Fruit fly (Drosophila melanogaster) whole organism, embryonic: ENCODE results near the gene CG10651.
A peak's percentile ranks its signal among the peaks of the same experiment; 100 is the strongest.

Source experiments
- Adf1 ChIP-seq: fragments of 200-800 bp; sonication (Bioruptor generic); IDR thresholded peaks from 2 replicates; pipeline ENCODE4 v1.3.6; 2022; ENCODE audit warnings: missing biosample characterization, missing genetic modification characterization
- B-H1 ChIP-seq: fragments of 200-800 bp; sonication (Bioruptor generic); IDR thresholded peaks from 3 replicates; pipeline ENCODE4 v1.3.6; 2022; ENCODE audit warnings: missing biosample characterization, missing genetic modification characterization
- B-H2 ChIP-seq: fragments of 200-800 bp; sonication (Bioruptor generic); optimal IDR thresholded peaks from 2 replicates; lab custom pipeline; 2018; ENCODE audit warnings: missing biosample characterization, mild to moderate bottlenecking, missing genetic modification characterization
- Blimp-1 ChIP-seq: fragments of 200-800 bp; sonication (Bioruptor generic); optimal IDR thresholded peaks from 3 replicates; lab custom pipeline; 2018; ENCODE audit warnings: missing biosample characterization, missing genetic modification characterization, mild to moderate bottlenecking, moderate library complexity, missing genetic modification reagents
- Bteb2 ChIP-seq: fragments of 200-800 bp; sonication (Bioruptor generic); optimal IDR thresholded peaks from 2 replicates; lab custom pipeline; 2016; ENCODE audit warnings: missing biosample characterization, missing genetic modification characterization
- CG10654 ChIP-seq: fragments of 200-800 bp; sonication (Bioruptor generic); optimal IDR thresholded peaks from 2 replicates; lab custom pipeline; 2016; ENCODE audit warnings: missing biosample characterization, missing genetic modification characterization
- CG11398 ChIP-seq: fragments of 200-800 bp; sonication (Bioruptor generic); optimal IDR thresholded peaks from 2 replicates; lab custom pipeline; 2016; ENCODE audit warnings: missing biosample characterization, missing genetic modification characterization
- CG11504 ChIP-seq: fragments of 200-800 bp; sonication (Bioruptor generic); optimal IDR thresholded peaks from 3 replicates; lab custom pipeline; 2019; ENCODE audit warnings: missing biosample characterization, mild to moderate bottlenecking, missing genetic modification characterization, moderate library complexity
- CG11696 ChIP-seq: fragments of 200-800 bp; sonication (Bioruptor generic); IDR thresholded peaks from 2 replicates; pipeline ENCODE4 v1.3.6; 2022; ENCODE audit warnings: missing biosample characterization, missing genetic modification characterization
- CG12104 ChIP-seq: fragments of 200-800 bp; sonication (Bioruptor generic); optimal IDR thresholded peaks from 3 replicates; lab custom pipeline; 2016; ENCODE audit warnings: missing biosample characterization, missing genetic modification characterization
- CG15011 ChIP-seq: fragments of 200-800 bp; sonication (Bioruptor generic); optimal IDR thresholded peaks from 3 replicates; lab custom pipeline; 2018; ENCODE audit warnings: missing biosample characterization, mild to moderate bottlenecking, missing genetic modification characterization
- CG15514 ChIP-seq: fragments of 200-800 bp; sonication (Bioruptor generic); optimal IDR thresholded peaks from 3 replicates; lab custom pipeline; 2017; ENCODE audit warnings: missing biosample characterization, missing genetic modification characterization, mild to moderate bottlenecking, moderate library complexity, missing genetic modification reagents
- CG16815 ChIP-seq: fragments of 200-800 bp; sonication (Bioruptor generic); optimal IDR thresholded peaks from 3 replicates; lab custom pipeline; 2017; ENCODE audit warnings: missing biosample characterization, mild to moderate bottlenecking, missing genetic modification characterization
- CG2712 ChIP-seq: fragments of 200-800 bp; optimal IDR thresholded peaks from 3 replicates; lab custom pipeline; 2019; ENCODE audit warnings: missing biosample characterization, mild to moderate bottlenecking, missing genetic modification characterization, moderate library complexity
- CG32767 ChIP-seq: fragments of 200-800 bp; sonication (Bioruptor generic); IDR thresholded peaks from 2 replicates; pipeline ENCODE4 v1.3.6; 2022; ENCODE audit warnings: missing biosample characterization, missing genetic modification characterization
- CG33557 ChIP-seq: fragments of 200-800 bp; sonication (Bioruptor generic); optimal IDR thresholded peaks from 2 replicates; lab custom pipeline; 2019; ENCODE audit warnings: missing biosample characterization, mild to moderate bottlenecking, missing genetic modification characterization, moderate library complexity
- CG4282 ChIP-seq: fragments of 200-800 bp; sonication (Bioruptor generic); optimal IDR thresholded peaks from 2 replicates; lab custom pipeline; 2016; ENCODE audit warnings: missing biosample characterization, missing genetic modification characterization
- CG4424 ChIP-seq: fragments of 200-800 bp; sonication (Bioruptor generic); optimal IDR thresholded peaks from 3 replicates; lab custom pipeline; 2016; ENCODE audit warnings: missing biosample characterization, missing genetic modification characterization
- CG4707 ChIP-seq: fragments of 200-800 bp; sonication (Bioruptor generic); optimal IDR thresholded peaks from 2 replicates; lab custom pipeline; 2018; ENCODE audit warnings: missing biosample characterization, mild to moderate bottlenecking, missing genetic modification characterization, moderate library complexity
- CTCF ChIP-seq: fragments of 200-800 bp; sonication (Bioruptor generic); optimal IDR thresholded peaks from 2 replicates; lab custom pipeline; 2017; ENCODE audit warnings: missing biosample characterization, mild to moderate bottlenecking, missing genetic modification characterization, moderate library complexity
- Deaf1 ChIP-seq: fragments of 200-800 bp; optimal IDR thresholded peaks from 3 replicates; lab custom pipeline; 2019; ENCODE audit warnings: missing biosample characterization, mild to moderate bottlenecking, missing genetic modification characterization, moderate library complexity
- Dip3 ChIP-seq: fragments of 200-800 bp; sonication (Bioruptor generic); optimal IDR thresholded peaks from 3 replicates; lab custom pipeline; 2016; ENCODE audit warnings: missing biosample characterization, missing genetic modification characterization
- Doc3 ChIP-seq: fragments of 200-800 bp; sonication (Bioruptor generic); IDR thresholded peaks from 3 replicates; pipeline ENCODE4 v1.3.6; 2022; ENCODE audit warnings: missing biosample characterization, missing genetic modification characterization; ENCODE audit not compliant: partially characterized antibody
- HLH4C ChIP-seq: fragments of 200-800 bp; sonication (Bioruptor generic); IDR thresholded peaks from 3 replicates; pipeline ENCODE4 v1.3.6; 2022; ENCODE audit warnings: missing biosample characterization, missing genetic modification characterization; ENCODE audit not compliant: partially characterized antibody
- HmgD ChIP-seq: fragments of 200-800 bp; sonication (Bioruptor generic); optimal IDR thresholded peaks from 3 replicates; lab custom pipeline; 2016; ENCODE audit warnings: missing biosample characterization, missing genetic modification characterization
- Hr78 ChIP-seq, 2 experiments: fragments of 200-800 bp in 1 of 2; fragments of >200 bp in 1 of 2; sonication (Bioruptor generic) in 1 of 2; optimal IDR thresholded peaks; 2 replicates each; lab custom pipeline; 2017 to 2019; ENCODE audit warnings: missing biosample characterization in 2 of 2, missing genetic modification characterization in 2 of 2, mild to moderate bottlenecking in 1 of 2, moderate library complexity in 1 of 2
- Mrtf ChIP-seq: fragments of 200-800 bp; sonication (Bioruptor generic); IDR thresholded peaks from 3 replicates; pipeline ENCODE4 v1.3.6; 2022; ENCODE audit warnings: missing biosample characterization, missing genetic modification characterization
- Nf-YA ChIP-seq: fragments of 200-800 bp; sonication (Bioruptor generic); IDR thresholded peaks from 2 replicates; pipeline ENCODE4 v1.3.6; 2022; ENCODE audit warnings: missing biosample characterization, missing genetic modification characterization
- Side ChIP-seq: fragments of 200-800 bp; sonication (Bioruptor generic); optimal IDR thresholded peaks from 2 replicates; lab custom pipeline; 2016; ENCODE audit warnings: missing biosample characterization, missing genetic modification characterization
- Spps ChIP-seq: fragments of 200-800 bp; sonication (Bioruptor generic); optimal IDR thresholded peaks from 2 replicates; lab custom pipeline; 2018; ENCODE audit warnings: missing biosample characterization, mild to moderate bottlenecking, missing genetic modification characterization
- Sry-δ ChIP-seq: fragments of 200-800 bp; sonication (Bioruptor generic); optimal IDR thresholded peaks from 2 replicates; lab custom pipeline; 2016; ENCODE audit warnings: missing biosample characterization, missing genetic modification characterization
- Xrp1 ChIP-seq: fragments of 200-800 bp; sonication (Bioruptor generic); IDR thresholded peaks from 2 replicates; pipeline ENCODE4 v1.3.6; 2022; ENCODE audit warnings: missing biosample characterization, missing genetic modification characterization
- YL-1 ChIP-seq: fragments of 200-800 bp; sonication (Bioruptor generic); optimal IDR thresholded peaks from 3 replicates; lab custom pipeline; 2017; ENCODE audit warnings: missing biosample characterization, mild to moderate bottlenecking, missing genetic modification characterization
- amos ChIP-seq: fragments of 200-800 bp; sonication (Bioruptor generic); IDR thresholded peaks from 2 replicates; pipeline ENCODE4 v1.3.6; 2022; ENCODE audit warnings: missing biosample characterization, missing genetic modification characterization; ENCODE audit not compliant: partially characterized antibody
- ap ChIP-seq: fragments of 200-800 bp; sonication (Bioruptor generic); IDR thresholded peaks from 2 replicates; pipeline ENCODE4 v1.3.6; 2022; ENCODE audit warnings: missing biosample characterization, missing genetic modification characterization
- cad ChIP-seq: fragments of >200 bp; optimal IDR thresholded peaks from 2 replicates; lab custom pipeline; 2017; ENCODE audit warnings: missing biosample characterization, missing genetic modification characterization
- cas ChIP-seq: fragments of 200-800 bp; sonication (Bioruptor generic); IDR thresholded peaks from 2 replicates; pipeline ENCODE4 v1.3.6; 2022; ENCODE audit warnings: missing biosample characterization, missing genetic modification characterization
- croc ChIP-seq: fragments of 200-800 bp; sonication (Bioruptor generic); conservative IDR thresholded peaks from 3 replicates; pipeline ENCODE4 v1.3.6; 2022; ENCODE audit warnings: missing biosample characterization, missing genetic modification characterization
- crol ChIP-seq: fragments of 200-800 bp; sonication (Bioruptor generic); IDR thresholded peaks from 2 replicates; pipeline ENCODE4 v1.3.6; 2022; ENCODE audit warnings: missing biosample characterization, missing genetic modification characterization
- crp ChIP-seq, 2 experiments: fragments of 200-800 bp; sonication (Bioruptor generic); optimal IDR thresholded peaks; 2 replicates in 1 of 2; 3 replicates in 1 of 2; lab custom pipeline; 2017; ENCODE audit warnings: missing biosample characterization in 2 of 2, missing genetic modification characterization in 2 of 2, mild to moderate bottlenecking in 1 of 2, moderate library complexity in 1 of 2
- dmrt11E ChIP-seq: fragments of 200-800 bp; sonication (Bioruptor generic); optimal IDR thresholded peaks from 3 replicates; lab custom pipeline; 2018; ENCODE audit warnings: missing biosample characterization, mild to moderate bottlenecking, missing genetic modification characterization, moderate library complexity
- dysf ChIP-seq: fragments of 200-800 bp; sonication (Bioruptor generic); IDR thresholded peaks from 3 replicates; pipeline ENCODE4 v1.3.6; 2022; ENCODE audit warnings: missing biosample characterization, missing genetic modification characterization
- esg ChIP-seq: fragments of 200-800 bp; sonication (Bioruptor generic); conservative IDR thresholded peaks from 2 replicates; pipeline ENCODE4 v1.3.6; 2022; ENCODE audit warnings: missing biosample characterization, missing genetic modification characterization
- jigr1 ChIP-seq: fragments of 200-800 bp; sonication (Bioruptor generic); IDR thresholded peaks from 3 replicates; pipeline ENCODE4 v1.3.6; 2022; ENCODE audit warnings: missing biosample characterization, missing genetic modification characterization
- lola ChIP-seq, 3 experiments: fragments of >200 bp in 2 of 3; fragments of 200-800 bp in 1 of 3; sonication (Bioruptor generic) in 1 of 3; optimal IDR thresholded peaks; 2 replicates each; lab custom pipeline; 2017 to 2019; ENCODE audit warnings: missing biosample characterization in 3 of 3, missing genetic modification characterization in 3 of 3, mild to moderate bottlenecking in 1 of 3, moderate library complexity in 1 of 3
- scrt ChIP-seq: fragments of 200-800 bp; sonication (Bioruptor generic); optimal IDR thresholded peaks from 2 replicates; lab custom pipeline; 2018; ENCODE audit warnings: missing biosample characterization, mild to moderate bottlenecking, missing genetic modification characterization, moderate library complexity
- slou ChIP-seq: fragments of 200-800 bp; sonication (Bioruptor generic); optimal IDR thresholded peaks from 3 replicates; lab custom pipeline; 2016; ENCODE audit warnings: missing biosample characterization, missing genetic modification characterization
- sqz ChIP-seq: fragments of 200-800 bp; sonication (Bioruptor generic); optimal IDR thresholded peaks from 3 replicates; lab custom pipeline; 2018; ENCODE audit warnings: missing biosample characterization, mild to moderate bottlenecking, missing genetic modification characterization
- tio ChIP-seq: fragments of 200-800 bp; sonication (Bioruptor generic); optimal IDR thresholded peaks from 2 replicates; lab custom pipeline; 2017; ENCODE audit warnings: missing biosample characterization, missing genetic modification characterization, inconsistent platforms
- unc-4 ChIP-seq: fragments of 200-800 bp; sonication (Bioruptor generic); IDR thresholded peaks from 2 replicates; pipeline ENCODE4 v1.3.6; 2022; ENCODE audit warnings: missing biosample characterization, missing genetic modification characterization; ENCODE audit not compliant: partially characterized antibody

CG10651 gene

DNA sequence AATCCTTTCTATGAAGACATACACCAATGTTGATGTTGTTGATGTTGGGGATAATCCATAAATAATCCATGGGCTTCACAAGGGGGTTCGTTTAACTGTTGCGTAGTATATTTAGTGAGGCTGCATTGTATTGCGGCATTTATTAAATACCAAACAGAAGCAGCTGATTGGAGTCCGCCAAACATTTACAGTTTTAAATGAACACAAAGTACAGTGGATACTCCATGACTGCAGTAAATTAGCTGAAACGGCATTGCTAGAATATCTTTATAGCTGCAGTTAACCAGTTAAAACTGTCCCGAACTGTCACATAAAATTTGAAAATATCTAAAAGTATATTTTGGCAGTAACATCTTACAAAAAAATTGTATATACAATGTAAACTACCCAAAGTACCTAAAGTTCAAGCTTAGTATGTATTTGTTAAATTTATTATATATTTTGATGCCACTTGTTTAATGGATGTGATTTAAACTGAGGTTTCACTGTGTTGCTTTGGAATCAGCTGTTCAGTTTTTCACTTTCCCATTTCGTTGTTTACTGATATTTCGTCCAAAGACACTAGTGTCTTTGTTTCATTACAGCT, 43.5 kb downstream of the CG10651 start, which contains the start of the genes CG10747 and Pyroxd1 (continued):
- TF ChIP-seq Dip3 (GFP tag; lab: Kevin White, UChicago): peak; percentile 96
- no peak; the same call in 1 of the 2 replicates for TF ChIP-seq amos (GFP tag; lab: Robert Waterston, UW)
- peak; percentile 88 to 96 for TF ChIP-seq crp (GFP tag; optimal IDR thresholded peaks at IDR 0.05; lab: Kevin White, UChicago)
- TF ChIP-seq cad (GFP tag; lab: Kevin White, UChicago): no peak
- peak; percentile 83 for TF ChIP-seq Adf1 (GFP tag; lab: Robert Waterston, UW)
- peak; percentile 87 for TF ChIP-seq CG11398 (GFP tag; lab: Kevin White, UChicago)
- peak; percentile 89 for TF ChIP-seq CG15514 (GFP tag; lab: Kevin White, UChicago)
- TF ChIP-seq CG4282 (GFP tag; lab: Kevin White, UChicago): peak; percentile 40
- peak in 1 of 3 experiments; percentile 95 for TF ChIP-seq lola (GFP tag; optimal IDR thresholded peaks at IDR 0.05; lab: Kevin White, UChicago)
- peak; percentile 82 for TF ChIP-seq Deaf1 (tag; lab: Kevin White, UChicago)
- peak; percentile 92 for TF ChIP-seq cas (GFP tag; lab: Robert Waterston, UW)
- TF ChIP-seq Spps (tag; lab: Kevin White, UChicago): peak; percentile 88
- peak; percentile 96 for TF ChIP-seq YL-1 (GFP tag; lab: Kevin White, UChicago)
- TF ChIP-seq Xrp1: peak; percentile 95
- 0 out of 2 replicates have a peak, but pooled peaks have one; percentile 25 for TF ChIP-seq unc-4
- TF ChIP-seq croc (GFP tag; lab: Robert Waterston, UW): peak; percentile 94
- peak; percentile 95 for TF ChIP-seq CG32767 (GFP tag; lab: Robert Waterston, UW)
- peak; percentile 96 for TF ChIP-seq esg (GFP tag; lab: Robert Waterston, UW)
- peak in 1 of 2 experiments; percentile 81 for TF ChIP-seq Hr78 (GFP tag; optimal IDR thresholded peaks at IDR 0.05; lab: Kevin White, UChicago)
- no peak for TF ChIP-seq sqz (GFP tag; lab: Kevin White, UChicago)
- peak; percentile 92 for TF ChIP-seq Bteb2 (GFP tag; lab: Kevin White, UChicago)
- TF ChIP-seq CG11696 (GFP tag; lab: Robert Waterston, UW): peak; percentile 80
- peak; percentile 98 for TF ChIP-seq tio (GFP tag; lab: Kevin White, UChicago)
- peak; percentile 93 for TF ChIP-seq Blimp-1 (GFP tag; lab: Kevin White, UChicago)
- TF ChIP-seq crol (GFP tag; lab: Robert Waterston, UW): no peak; the same call in 1 of the 2 replicates
- TF ChIP-seq Doc3: no peak
- TF ChIP-seq HmgD (GFP tag; lab: Kevin White, UChicago): peak; percentile 89
- TF ChIP-seq CG33557 (GFP tag; lab: Kevin White, UChicago): peak; percentile 94
- peak; percentile 95 for TF ChIP-seq CG10654
- TF ChIP-seq ap (GFP tag; lab: Robert Waterston, UW): peak; percentile 90
- peak; percentile 91 for TF ChIP-seq B-H1
- TF ChIP-seq scrt (GFP tag; lab: Kevin White, UChicago): peak; percentile 91
- TF ChIP-seq dmrt11E: peak; percentile 93
- peak; percentile 98 for TF ChIP-seq B-H2 (GFP tag; lab: Kevin White, UChicago)
- peak; percentile 93 for TF ChIP-seq CG15011 (GFP tag; lab: Kevin White, UChicago)
- TF ChIP-seq CTCF: peak; percentile 56
- peak; percentile 91 for TF ChIP-seq Nf-YA
- TF ChIP-seq Mrtf (GFP tag; lab: Robert Waterston, UW): peak; percentile 95
- peak; percentile 98 for TF ChIP-seq dysf
- TF ChIP-seq CG11504 (tag; lab: Kevin White, UChicago): peak; percentile 96
- peak; percentile 98 for TF ChIP-seq CG16815 (GFP tag; lab: Kevin White, UChicago)
- TF ChIP-seq CG4424 (GFP tag; lab: Kevin White, UChicago): peak; percentile 96
- peak; percentile 93 for TF ChIP-seq jigr1
- TF ChIP-seq CG4707 (GFP tag; lab: Kevin White, UChicago): peak; percentile 85
- TF ChIP-seq CG12104 (GFP tag; lab: Kevin White, UChicago): peak; percentile 95
- TF ChIP-seq slou: peak; percentile 90
- peak; percentile 97 for TF ChIP-seq CG2712 (tag; lab: Kevin White, UChicago)
- peak; percentile 91 for TF ChIP-seq Side (GFP tag; lab: Kevin White, UChicago)
- no peak for TF ChIP-seq HLH4C (GFP tag; lab: Robert Waterston, UW)
- TF ChIP-seq Sry-δ (GFP tag; lab: Kevin White, UChicago): peak; percentile 57
